Fruit fly (Drosophila melanogaster): Measurements from ENCODE around the gene mRpL38.

DNA sequence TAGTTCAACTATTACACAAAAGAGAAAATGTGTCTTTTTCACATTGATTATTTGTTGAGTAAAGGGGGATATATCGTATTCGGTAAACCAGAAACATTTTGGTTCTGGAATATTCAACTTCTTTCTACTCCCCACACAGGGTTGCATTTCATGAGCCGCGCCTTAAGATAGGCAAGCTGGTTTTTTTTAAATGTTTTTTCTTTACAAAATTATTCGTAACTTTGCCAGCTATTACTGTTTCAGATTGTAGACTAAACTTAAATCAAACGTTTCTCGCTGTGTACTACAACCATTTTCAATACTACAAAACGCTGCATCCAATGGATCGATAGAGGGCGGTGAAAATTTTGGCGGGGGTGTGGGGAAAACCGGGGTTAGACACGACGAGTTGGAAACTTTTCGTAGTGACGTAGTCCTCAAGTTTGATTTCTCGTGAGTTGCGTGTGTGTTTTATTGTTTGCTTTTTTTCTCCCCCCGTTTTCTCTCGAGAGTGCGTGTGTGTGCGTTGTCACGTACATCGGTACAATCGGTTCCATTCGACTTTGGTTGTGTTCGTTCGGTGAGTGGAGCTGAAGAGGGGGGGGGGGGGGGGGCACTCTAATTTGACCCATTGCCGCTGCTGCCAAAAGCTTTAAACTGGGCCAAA, 12.5 kb upstream of the mRpL38 start:
- TF ChIP-seq CG4617 (GFP tag; optimal IDR thresholded peaks at IDR 0.05; ENCODE audit: borderline replicate concordance) = no peak
- TF ChIP-seq Camta (GFP tag; optimal IDR thresholded peaks at IDR 0.05) = peak; percentile 28
- peak; percentile 88 for TF ChIP-seq crol (GFP tag; IDR thresholded peaks at IDR 0.05)
- peak; percentile 46; the same call in 2 of the 3 replicates for TF ChIP-seq CG17361 (GFP tag; IDR thresholded peaks at IDR 0.05)
- no peak for TF ChIP-seq CG8359 (GFP tag; optimal IDR thresholded peaks at IDR 0.05; ENCODE audit: borderline replicate concordance)
- TF ChIP-seq Blimp-1 (GFP tag; optimal IDR thresholded peaks at IDR 0.05) = peak; percentile 32
- TF ChIP-seq Adf1 (GFP tag; IDR thresholded peaks at IDR 0.05) = no peak
- no peak for TF ChIP-seq sr (GFP tag; IDR thresholded peaks at IDR 0.05)
- no peak for TF ChIP-seq C15 (GFP tag; IDR thresholded peaks at IDR 0.05)
- TF ChIP-seq CG3407 (GFP tag; optimal IDR thresholded peaks at IDR 0.05) = peak; percentile 24
- TF ChIP-seq pan (optimal IDR thresholded peaks at IDR 0.05) = no peak
- no peak for TF ChIP-seq pan (GFP tag; optimal IDR thresholded peaks at IDR 0.05 in 1 of 2, IDR thresholded peaks at IDR 0.05 in 1 of 2)
- no peak for TF ChIP-seq insv (GFP tag; optimal IDR thresholded peaks at IDR 0.05)

All from whole organism, embryonic.